Worm (Caenorhabditis elegans) whole organism, L2 larva: Measurements from ENCODE around the gene calf-1.

Experiments used
- R02D3.7 ChIP-seq: fragments of 150-350 bp; optimal IDR thresholded peaks from 2 replicates; lab custom pipeline; 2014; ENCODE audit warnings: missing biosample characterization, missing genetic modification characterization
- alr-1 ChIP-seq: fragments of 150-350 bp; optimal IDR thresholded peaks from 2 replicates; lab custom pipeline; 2014; ENCODE audit warnings: missing biosample characterization, missing genetic modification characterization
- nhr-237 ChIP-seq: fragments of 150-350 bp; optimal IDR thresholded peaks from 2 replicates; lab custom pipeline; 2014; ENCODE audit warnings: missing biosample characterization, missing genetic modification characterization

DNA sequence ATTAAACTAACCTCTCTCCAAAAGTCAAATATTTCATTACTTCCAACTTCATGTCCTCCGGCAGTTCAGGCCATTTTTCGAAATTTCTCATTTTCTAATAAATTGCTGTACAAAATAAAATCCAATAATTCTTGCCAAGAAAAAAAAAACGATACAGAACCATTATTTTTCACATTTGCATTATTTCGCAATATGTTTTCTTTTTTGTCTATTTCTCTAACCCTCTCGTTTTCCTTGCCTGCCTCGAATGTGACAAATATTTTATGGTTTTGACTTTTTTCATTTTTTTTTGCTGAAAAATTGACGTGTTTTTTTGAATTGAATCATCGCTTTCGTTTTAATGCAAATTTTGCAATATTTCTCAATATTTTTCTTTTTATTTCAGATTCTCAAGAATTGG, 43.3 kb upstream of the calf-1 start, which contains the start of the genes Y38H6C.9 and fbxa-150:
- TF ChIP-seq R02D3.7 (tag; lab: Kevin White, UChicago) (no peak), nhr-237 (no peak), alr-1 (tag; lab: Kevin White, UChicago) (no peak)
